Worm (Caenorhabditis elegans): ENCODE data around the gene col-142.

DNA sequence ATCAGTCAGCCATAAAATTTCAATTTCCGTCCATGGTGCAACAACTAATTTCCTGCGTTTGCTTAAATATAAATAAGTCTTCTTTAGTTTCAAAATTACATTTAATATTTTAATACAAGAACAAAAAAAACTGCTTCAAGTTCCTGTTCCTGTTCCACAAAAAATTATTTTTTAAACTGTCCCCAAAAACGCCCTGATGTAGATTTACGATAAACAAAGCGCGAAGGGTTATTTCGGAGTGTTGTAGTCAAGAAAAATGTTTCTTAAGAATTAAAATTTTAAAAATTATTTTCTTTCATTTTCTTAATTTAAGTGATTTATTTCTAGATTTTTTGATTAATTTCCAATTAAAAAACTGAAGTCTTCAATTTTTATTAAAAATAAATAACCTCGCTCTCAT lies 7.6 kb downstream of the col-142 start, which contains the start of gene T15B7.15:
- TF ChIP-seq R02D3.7 (tag; optimal IDR thresholded peaks at IDR 0.05) (peak; percentile 93), ceh-16 (tag; optimal IDR thresholded peaks at IDR 0.05) (no peak), unc-39 (tag; optimal IDR thresholded peaks at IDR 0.05) (no peak), elt-3 (tag; optimal IDR thresholded peaks at IDR 0.05) (no peak), unc-55 (GFP tag; optimal IDR thresholded peaks at IDR 0.05) (peak; percentile 81), crh-2 (tag; optimal IDR thresholded peaks at IDR 0.05) (no peak), ztf-11 (tag; optimal IDR thresholded peaks at IDR 0.05) (no peak), egl-27 (tag; optimal IDR thresholded peaks at IDR 0.05) (no peak), nhr-237 (tag; optimal IDR thresholded peaks at IDR 0.05) (no peak), alr-1 (tag; optimal IDR thresholded peaks at IDR 0.05) (no peak), unc-62 (GFP tag; optimal IDR thresholded peaks at IDR 0.05) (no peak), nhr-12 (tag; optimal IDR thresholded peaks at IDR 0.05) (no peak), nhr-11 (tag; optimal IDR thresholded peaks at IDR 0.05) (no peak), lin-11 (tag; optimal IDR thresholded peaks at IDR 0.05) (no peak)

Measured in whole organism, L2 larva.